Fruit fly (Drosophila melanogaster): ENCODE data around the gene sofe.

Gene sofe

dm6 chrX:10835631-10836030 is 21.6 kb downstream of the sofe start:
- 0 out of 3 replicates have a peak, but pooled peaks have one; percentile 39 for TF ChIP-seq Opbp (GFP tag; IDR thresholded peaks at IDR 0.05; ENCODE audit: partially characterized antibody)
- no peak for TF ChIP-seq CG18262 (tag; optimal IDR thresholded peaks at IDR 0.05)
- TF ChIP-seq Trl (optimal IDR thresholded peaks at IDR 0.05): no peak
- TF ChIP-seq Trl (GFP tag; optimal IDR thresholded peaks at IDR 0.05): no peak
- no peak for TF ChIP-seq Fer1 (GFP tag; optimal IDR thresholded peaks at IDR 0.05)
- no peak for TF ChIP-seq az2 (GFP tag; optimal IDR thresholded peaks at IDR 0.05)
- TF ChIP-seq Ada2b (GFP tag; IDR thresholded peaks at IDR 0.05): no peak
- peak; percentile 60 for TF ChIP-seq kni (GFP tag; optimal IDR thresholded peaks at IDR 0.05)
- no peak for TF ChIP-seq pan (optimal IDR thresholded peaks at IDR 0.05)
- TF ChIP-seq pan (GFP tag; optimal IDR thresholded peaks at IDR 0.05 in 1 of 2, IDR thresholded peaks at IDR 0.05 in 1 of 2): peak in 1 of 2 experiments; percentile 16
- TF ChIP-seq CG14860 (GFP tag; IDR thresholded peaks at IDR 0.05; ENCODE audit: partially characterized antibody): 0 out of 3 replicates have a peak, but pooled peaks have one; percentile 28
- TF ChIP-seq chinmo (GFP tag; IDR thresholded peaks at IDR 0.05; ENCODE audit: partially characterized antibody): 0 out of 4 replicates have a peak, but pooled peaks have one; percentile 23
- TF ChIP-seq CG15479 (GFP tag; optimal IDR thresholded peaks at IDR 0.05): peak; percentile 11
- TF ChIP-seq otp (GFP tag; IDR thresholded peaks at IDR 0.05): 0 out of 3 replicates have a peak, but pooled peaks have one; percentile 28
- TF ChIP-seq wdn (GFP tag; IDR thresholded peaks at IDR 0.05): no peak
- TF ChIP-seq ato (GFP tag; IDR thresholded peaks at IDR 0.05; ENCODE audit: partially characterized antibody): 0 out of 2 replicates have a peak, but pooled peaks have one; percentile 14
- peak; percentile 68 for TF ChIP-seq Med (GFP tag)
- TF ChIP-seq Hr39 (optimal IDR thresholded peaks at IDR 0.05): peak; percentile 99
- TF ChIP-seq ewg (GFP tag; optimal IDR thresholded peaks at IDR 0.05): peak; percentile 85
- TF ChIP-seq cg (GFP tag; optimal IDR thresholded peaks at IDR 0.05): peak; percentile 24
- TF ChIP-seq sens (GFP tag): peak; percentile 32
- peak in 1 of 2 experiments; percentile 91 for TF ChIP-seq Dfd (GFP tag; optimal IDR thresholded peaks at IDR 0.05)
- no peak for TF ChIP-seq Camta (GFP tag; optimal IDR thresholded peaks at IDR 0.05)
- peak; percentile 57 for TF ChIP-seq Ets65A (GFP tag)

- TF ChIP-seq Rx (GFP tag; IDR thresholded peaks at IDR 0.05): peak; percentile 41; the same call in 1 of the 2 replicates
- peak; percentile 45 for TF ChIP-seq Nf-YC (tag; optimal IDR thresholded peaks at IDR 0.05)
- peak; percentile 81 for TF ChIP-seq CG5245 (GFP tag; optimal IDR thresholded peaks at IDR 0.05)
- TF ChIP-seq BEAF-32 (GFP tag; optimal IDR thresholded peaks at IDR 0.05): no peak
- peak; percentile 52 for TF ChIP-seq CG13624 (GFP tag; optimal IDR thresholded peaks at IDR 0.05)
- peak; percentile 71 for TF ChIP-seq CG9932 (GFP tag; IDR thresholded peaks at IDR 0.05)
- no peak for TF ChIP-seq Neu2 (GFP tag; optimal IDR thresholded peaks at IDR 0.05; ENCODE audit: borderline replicate concordance)
- peak; percentile 51 for TF ChIP-seq CG8089 (GFP tag; optimal IDR thresholded peaks at IDR 0.05)
- peak; percentile 54 for TF ChIP-seq CG8944 (GFP tag; optimal IDR thresholded peaks at IDR 0.05)
- TF ChIP-seq D19A (tag; optimal IDR thresholded peaks at IDR 0.05): no peak
- peak; percentile 28 for TF ChIP-seq YL-1 (GFP tag; optimal IDR thresholded peaks at IDR 0.05)
- peak; percentile 74 for TF ChIP-seq Hsf (GFP tag; optimal IDR thresholded peaks at IDR 0.05)
- TF ChIP-seq Lpt (GFP tag; optimal IDR thresholded peaks at IDR 0.05): no peak
- TF ChIP-seq Doc2 (GFP tag; IDR thresholded peaks at IDR 0.05): no peak
- peak; percentile 66; the same call in 2 of the 3 replicates for TF ChIP-seq Mrtf (GFP tag; IDR thresholded peaks at IDR 0.05)
- TF ChIP-seq B-H2 (GFP tag; optimal IDR thresholded peaks at IDR 0.05): peak; percentile 71
- 0 out of 3 replicates have a peak, but pooled peaks have one; percentile 28 for TF ChIP-seq CG7357 (GFP tag; IDR thresholded peaks at IDR 0.05)
- peak; percentile 77 for TF ChIP-seq NfI (GFP tag; optimal IDR thresholded peaks at IDR 0.05)
- TF ChIP-seq ash1 (GFP tag; optimal IDR thresholded peaks at IDR 0.05): peak; percentile 11
- peak; percentile 28 for TF ChIP-seq CG17802 (tag; optimal IDR thresholded peaks at IDR 0.05)
- no peak for TF ChIP-seq CG14860 (GFP tag; IDR thresholded peaks at IDR 0.05; ENCODE audit: partially characterized antibody)
- TF ChIP-seq CG3995 (GFP tag; optimal IDR thresholded peaks at IDR 0.05): no peak
- peak; percentile 35 for TF ChIP-seq CG30431 (GFP tag; optimal IDR thresholded peaks at IDR 0.05)
- TF ChIP-seq CG10959 (GFP tag; IDR thresholded peaks at IDR 0.05): peak; percentile 57; the same call in 1 of the 2 replicates
- no peak for TF ChIP-seq lov (optimal IDR thresholded peaks at IDR 0.05)
- TF ChIP-seq lov (GFP tag; IDR thresholded peaks at IDR 0.05): no peak
- no peak for TF ChIP-seq CG16813 (GFP tag; IDR thresholded peaks at IDR 0.05; ENCODE audit: partially characterized antibody)
- no peak for TF ChIP-seq CG6654 (GFP tag; optimal IDR thresholded peaks at IDR 0.05)
- TF ChIP-seq lbe (GFP tag; optimal IDR thresholded peaks at IDR 0.05): no peak
These were observed 24.8 kb downstream of the sofe start for dm6 chrX:10832369-10832768.
